Fruit fly (Drosophila melanogaster) whole organism, embryonic: ENCODE measurements around the gene CG7367.

Experiments used
- Atf6 ChIP-seq: fragments of 200-800 bp; sonication (Bioruptor generic); IDR thresholded peaks from 2 replicates; pipeline ENCODE4 v1.3.6; 2022; ENCODE audit warnings: missing biosample characterization, missing genetic modification characterization
- CG10431 ChIP-seq: fragments of 200-800 bp; sonication (Bioruptor generic); optimal IDR thresholded peaks from 3 replicates; lab custom pipeline; 2018; ENCODE audit warnings: missing biosample characterization, mild to moderate bottlenecking, missing genetic modification characterization
- CG11456 ChIP-seq: fragments of 200-800 bp; sonication (Bioruptor generic); IDR thresholded peaks from 3 replicates; pipeline ENCODE4 v1.3.6; 2022; ENCODE audit warnings: missing biosample characterization, missing genetic modification characterization
- CG11723 ChIP-seq: fragments of 200-800 bp; sonication (Bioruptor generic); optimal IDR thresholded peaks from 2 replicates; lab custom pipeline; 2017; ENCODE audit warnings: missing biosample characterization, mild to moderate bottlenecking, missing genetic modification characterization
- CG12155 ChIP-seq: fragments of 200-800 bp; sonication (Bioruptor generic); optimal IDR thresholded peaks from 3 replicates; lab custom pipeline; 2016; ENCODE audit warnings: missing biosample characterization, missing genetic modification characterization
- CG12659 ChIP-seq: fragments of 200-800 bp; sonication (Bioruptor generic); optimal IDR thresholded peaks from 3 replicates; lab custom pipeline; 2017; ENCODE audit warnings: mild to moderate bottlenecking, missing biosample characterization, missing genetic modification reagents, missing genetic modification characterization
- CG12769 ChIP-seq: fragments of 200-800 bp; sonication (Bioruptor generic); optimal IDR thresholded peaks from 2 replicates; lab custom pipeline; 2019; ENCODE audit warnings: missing biosample characterization, mild to moderate bottlenecking, missing genetic modification characterization, moderate library complexity
- CG13287 ChIP-seq: fragments of 200-800 bp; sonication (Bioruptor generic); IDR thresholded peaks from 2 replicates; pipeline ENCODE4 v1.3.6; 2022; ENCODE audit warnings: missing biosample characterization, missing genetic modification characterization; ENCODE audit not compliant: partially characterized antibody
- CG15269 ChIP-seq: fragments of 200-800 bp; sonication (Bioruptor generic); optimal IDR thresholded peaks from 2 replicates; lab custom pipeline; 2018; ENCODE audit warnings: missing biosample characterization, mild to moderate bottlenecking, missing genetic modification characterization, moderate library complexity
- CG1529 ChIP-seq: fragments of 200-800 bp; sonication (Bioruptor generic); optimal IDR thresholded peaks from 3 replicates; lab custom pipeline; 2018; ENCODE audit warnings: missing biosample characterization, missing genetic modification characterization
- CG15601 ChIP-seq: fragments of 200-800 bp; sonication (Bioruptor generic); optimal IDR thresholded peaks from 3 replicates; lab custom pipeline; 2019; ENCODE audit warnings: missing biosample characterization, mild to moderate bottlenecking, missing genetic modification characterization, moderate library complexity
- CG17612 ChIP-seq: fragments of 200-800 bp; sonication (Bioruptor generic); IDR thresholded peaks from 2 replicates; pipeline ENCODE4 v1.3.6; 2022; ENCODE audit warnings: missing biosample characterization, missing genetic modification characterization
- CG17829 ChIP-seq: fragments of 200-800 bp; optimal IDR thresholded peaks from 2 replicates; lab custom pipeline; 2019; ENCODE audit warnings: missing biosample characterization, mild to moderate bottlenecking, missing genetic modification characterization, moderate library complexity
- CG17912 ChIP-seq: fragments of 200-800 bp; sonication (Bioruptor generic); optimal IDR thresholded peaks from 2 replicates; lab custom pipeline; 2018; ENCODE audit warnings: missing biosample characterization, mild to moderate bottlenecking, missing genetic modification characterization
- CG18619 ChIP-seq: fragments of 200-800 bp; sonication (Bioruptor generic); optimal IDR thresholded peaks from 3 replicates; lab custom pipeline; 2017; ENCODE audit warnings: missing biosample characterization, mild to moderate bottlenecking, missing genetic modification characterization
- CG30403 ChIP-seq: fragments of 200-800 bp; sonication (Bioruptor generic); optimal IDR thresholded peaks from 3 replicates; lab custom pipeline; 2016; ENCODE audit warnings: missing biosample characterization, missing genetic modification characterization
- CG32772 ChIP-seq: fragments of 200-800 bp; sonication (Bioruptor generic); IDR thresholded peaks from 2 replicates; pipeline ENCODE4 v1.3.6; 2022; ENCODE audit warnings: missing biosample characterization, missing genetic modification characterization
- CG6175 ChIP-seq: fragments of 200-800 bp; sonication (Bioruptor generic); IDR thresholded peaks from 3 replicates; pipeline ENCODE4 v1.3.6; 2022; ENCODE audit warnings: missing biosample characterization, missing genetic modification characterization
- CG7745 ChIP-seq: fragments of 200-800 bp; sonication (Bioruptor generic); optimal IDR thresholded peaks from 2 replicates; lab custom pipeline; 2018; ENCODE audit warnings: missing biosample characterization, mild to moderate bottlenecking, missing genetic modification characterization, moderate library complexity
- CG9727 ChIP-seq: fragments of 200-800 bp; sonication (Bioruptor generic); optimal IDR thresholded peaks from 3 replicates; lab custom pipeline; 2017; ENCODE audit warnings: missing biosample characterization, mild to moderate bottlenecking, missing genetic modification characterization
- CG9876 ChIP-seq: fragments of 200-800 bp; sonication (Bioruptor generic); optimal IDR thresholded peaks from 2 replicates; lab custom pipeline; 2016; ENCODE audit warnings: missing biosample characterization, missing genetic modification characterization
- GATAe ChIP-seq: fragments of 200-800 bp; sonication (Bioruptor generic); conservative IDR thresholded peaks from 2 replicates; pipeline ENCODE4 v1.3.6; 2022; ENCODE audit warnings: missing biosample characterization, missing genetic modification characterization
- HHEX ChIP-seq: fragments of 200-800 bp; sonication (Bioruptor generic); optimal IDR thresholded peaks from 3 replicates; lab custom pipeline; 2017; ENCODE audit warnings: missing biosample characterization, mild to moderate bottlenecking, missing genetic modification characterization, missing genetic modification reagents
- Kr ChIP-seq: fragments of 200-800 bp; sonication (Bioruptor generic); optimal IDR thresholded peaks from 2 replicates; lab custom pipeline; 2017; ENCODE audit warnings: missing biosample characterization, mild to moderate bottlenecking, missing genetic modification characterization
- Myb ChIP-seq: fragments of 200-800 bp; sonication (Bioruptor generic); optimal IDR thresholded peaks from 2 replicates; lab custom pipeline; 2016; ENCODE audit warnings: missing biosample characterization, missing genetic modification characterization
- NC2α ChIP-seq: fragments of 200-800 bp; sonication (Bioruptor generic); optimal IDR thresholded peaks from 2 replicates; lab custom pipeline; 2016; ENCODE audit warnings: missing biosample characterization, missing genetic modification characterization
- Nf-YA ChIP-seq: fragments of 200-800 bp; sonication (Bioruptor generic); IDR thresholded peaks from 2 replicates; pipeline ENCODE4 v1.3.6; 2022; ENCODE audit warnings: missing biosample characterization, missing genetic modification characterization
- Nf-YB ChIP-seq: fragments of 200-800 bp; sonication (Bioruptor generic); optimal IDR thresholded peaks from 3 replicates; lab custom pipeline; 2019; ENCODE audit warnings: missing biosample characterization, mild to moderate bottlenecking, missing genetic modification characterization, moderate library complexity
- Pdp1 ChIP-seq, 2 experiments: fragments of 200-800 bp; sonication (Bioruptor generic); optimal IDR thresholded peaks; 3 replicates each; lab custom pipeline; 2016; ENCODE audit warnings: missing biosample characterization in 2 of 2, missing genetic modification characterization in 2 of 2, mild to moderate bottlenecking in 1 of 2, moderate library complexity in 1 of 2
- Ravus ChIP-seq: fragments of 200-800 bp; sonication (Bioruptor generic); IDR thresholded peaks from 2 replicates; pipeline ENCODE4 v1.3.6; 2022; ENCODE audit warnings: missing biosample characterization, missing genetic modification characterization
- Spps ChIP-seq: fragments of 200-800 bp; sonication (Bioruptor generic); optimal IDR thresholded peaks from 2 replicates; lab custom pipeline; 2018; ENCODE audit warnings: missing biosample characterization, mild to moderate bottlenecking, missing genetic modification characterization
- ato ChIP-seq: fragments of 200-800 bp; sonication (Bioruptor generic); IDR thresholded peaks from 2 replicates; pipeline ENCODE4 v1.3.6; 2022; ENCODE audit warnings: missing biosample characterization, missing genetic modification characterization; ENCODE audit not compliant: partially characterized antibody
- br ChIP-seq: fragments of >200 bp; optimal IDR thresholded peaks from 2 replicates; lab custom pipeline; 2017
- chn ChIP-seq: fragments of 200-800 bp; sonication (Bioruptor generic); optimal IDR thresholded peaks from 2 replicates; lab custom pipeline; 2016; ENCODE audit warnings: missing biosample characterization, missing genetic modification characterization
- corto ChIP-seq: fragments of 200-800 bp; sonication (Bioruptor generic); optimal IDR thresholded peaks from 2 replicates; lab custom pipeline; 2016; ENCODE audit warnings: missing biosample characterization, mild to moderate bottlenecking, missing genetic modification characterization, moderate library complexity
- crol ChIP-seq: fragments of 200-800 bp; sonication (Bioruptor generic); IDR thresholded peaks from 2 replicates; pipeline ENCODE4 v1.3.6; 2022; ENCODE audit warnings: missing biosample characterization, missing genetic modification characterization
- dimm ChIP-seq: fragments of 200-800 bp; sonication (Bioruptor generic); IDR thresholded peaks from 2 replicates; pipeline ENCODE4 v1.3.6; 2022; ENCODE audit warnings: missing biosample characterization, missing genetic modification characterization
- ems ChIP-seq: fragments of 200-800 bp; sonication (Bioruptor generic); optimal IDR thresholded peaks from 3 replicates; lab custom pipeline; 2016; ENCODE audit warnings: missing biosample characterization, missing genetic modification characterization
- ewg ChIP-seq: fragments of 200-800 bp; sonication (Bioruptor generic); optimal IDR thresholded peaks from 3 replicates; lab custom pipeline; 2017; ENCODE audit warnings: mild to moderate bottlenecking, missing biosample characterization, missing genetic modification reagents, missing genetic modification characterization
- gsb-n ChIP-seq: fragments of 200-800 bp; sonication (Bioruptor generic); optimal IDR thresholded peaks from 3 replicates; lab custom pipeline; 2018; ENCODE audit warnings: missing biosample characterization, mild to moderate bottlenecking, missing genetic modification characterization
- nerfin-1 ChIP-seq: fragments of 200-800 bp; sonication (Bioruptor generic); optimal IDR thresholded peaks from 3 replicates; lab custom pipeline; 2019; ENCODE audit warnings: missing biosample characterization, mild to moderate bottlenecking, missing genetic modification characterization, moderate library complexity
- odd ChIP-seq: fragments of 200-800 bp; sonication (Bioruptor generic); optimal IDR thresholded peaks from 2 replicates; lab custom pipeline; 2017; ENCODE audit warnings: missing biosample characterization, mild to moderate bottlenecking, missing genetic modification characterization
- pho ChIP-seq: fragments of 200-800 bp; sonication (Bioruptor generic); optimal IDR thresholded peaks from 2 replicates; lab custom pipeline; 2016; ENCODE audit warnings: missing biosample characterization, missing genetic modification characterization
- pzg ChIP-seq: fragments of 200-800 bp; sonication (Bioruptor generic); optimal IDR thresholded peaks from 3 replicates; lab custom pipeline; 2018; ENCODE audit warnings: missing biosample characterization, mild to moderate bottlenecking, missing genetic modification characterization, moderate library complexity
- row ChIP-seq: fragments of 200-800 bp; sonication (Bioruptor generic); IDR thresholded peaks from 3 replicates; pipeline ENCODE4 v1.3.6; 2022; ENCODE audit warnings: missing biosample characterization, missing genetic modification characterization
- sd ChIP-seq: fragments of 200-800 bp; sonication (Bioruptor generic); optimal IDR thresholded peaks from 3 replicates; lab custom pipeline; 2018; ENCODE audit warnings: missing biosample characterization, mild to moderate bottlenecking, missing genetic modification characterization, moderate library complexity
- sens-2 ChIP-seq: fragments of 200-800 bp; sonication (Bioruptor generic); IDR thresholded peaks from 2 replicates; pipeline ENCODE4 v1.3.6; 2022; ENCODE audit warnings: missing biosample characterization, missing genetic modification characterization
- stc ChIP-seq: fragments of 200-800 bp; sonication (Bioruptor generic); IDR thresholded peaks from 2 replicates; pipeline ENCODE4 v1.3.6; 2022; ENCODE audit warnings: missing biosample characterization, missing genetic modification characterization
- zf30C ChIP-seq: fragments of 200-800 bp; sonication (Bioruptor generic); optimal IDR thresholded peaks from 3 replicates; lab custom pipeline; 2018; ENCODE audit warnings: missing biosample characterization, mild to moderate bottlenecking, missing genetic modification characterization

The CG7367 gene

dm6 chr2L:7993984-7994854, 45.4 kb downstream of the CG7367 start, which contains the start of gene pes (continued):
- TF ChIP-seq Nf-YB (GFP tag; lab: Kevin White, UChicago) (no peak), CG9876 (GFP tag; lab: Kevin White, UChicago) (no peak), ewg (GFP tag; lab: Kevin White, UChicago) (peak; percentile 77), Kr (GFP tag; lab: Kevin White, UChicago) (peak; percentile 34), sens-2 (GFP tag; lab: Robert Waterston, UW) (peak; percentile 63), CG11723 (GFP tag; lab: Kevin White, UChicago) (no peak), CG1529 (GFP tag; lab: Kevin White, UChicago) (peak; percentile 29), dimm (GFP tag; lab: Robert Waterston, UW) (peak; percentile 71; the same call in 1 of the 2 replicates), CG12659 (GFP tag; lab: Kevin White, UChicago) (peak; percentile 92), CG18619 (GFP tag; lab: Kevin White, UChicago) (peak; percentile 87), ato (no peak), Spps (tag; lab: Kevin White, UChicago) (peak; percentile 74), Pdp1 (GFP tag; optimal IDR thresholded peaks at IDR 0.05; lab: Kevin White, UChicago) (peak; percentile 86 to 95), CG15269 (tag; lab: Kevin White, UChicago) (peak; percentile 29), CG11456 (GFP tag; lab: Robert Waterston, UW) (0 out of 3 replicates have a peak, but pooled peaks have one; percentile 19), CG30403 (peak; percentile 36), Atf6 (GFP tag; lab: Robert Waterston, UW) (peak; percentile 95), stc (GFP tag; lab: Robert Waterston, UW) (peak; percentile 92), HHEX (GFP tag; lab: Kevin White, UChicago) (peak; percentile 93), crol (GFP tag; lab: Robert Waterston, UW) (peak; percentile 47; the same call in 1 of the 2 replicates), CG17912 (GFP tag; lab: Kevin White, UChicago) (peak; percentile 59), CG13287 (GFP tag; lab: Robert Waterston, UW) (peak; percentile 56; the same call in 1 of the 2 replicates), CG10431 (GFP tag; lab: Kevin White, UChicago) (peak; percentile 9), ems (peak; percentile 94), zf30C (GFP tag; lab: Kevin White, UChicago) (peak; percentile 15), Nf-YA (GFP tag; lab: Robert Waterston, UW) (peak; percentile 86), pzg (no peak), CG15601 (peak; percentile 84), CG12155 (GFP tag; lab: Kevin White, UChicago) (peak; percentile 77), Myb (no peak), CG12769 (peak; percentile 50), sd (tag; lab: Kevin White, UChicago) (peak; percentile 78), CG32772 (GFP tag; lab: Robert Waterston, UW) (peak; percentile 92), CG17612 (peak; percentile 82), chn (GFP tag; lab: Kevin White, UChicago) (peak; percentile 53), odd (GFP tag; lab: Kevin White, UChicago) (peak; percentile 72), CG9727 (GFP tag; lab: Kevin White, UChicago) (peak; percentile 97), CG7745 (tag; lab: Kevin White, UChicago) (peak; percentile 28), br (lab: Kevin White, UChicago) (no peak), Ravus (GFP tag; lab: Robert Waterston, UW) (peak; percentile 78), pho (GFP tag; lab: Kevin White, UChicago) (peak; percentile 82), nerfin-1 (peak; percentile 90), GATAe (peak; percentile 95), gsb-n (tag; lab: Kevin White, UChicago) (peak; percentile 98), CG6175 (peak; percentile 91), row (peak; percentile 91), NC2α (GFP tag; lab: Kevin White, UChicago) (peak; percentile 39), CG17829 (tag; lab: Kevin White, UChicago) (peak; percentile 86), corto (GFP tag; lab: Kevin White, UChicago) (peak; percentile 88)
